Worm (Caenorhabditis elegans): ENCODE results near the gene rexd-1.

The rexd-1 gene

ce11 chrIII:1859532-1859931 is 25.2 kb downstream of the rexd-1 start, which contains the start of gene ddp-1 (continued):
- TF ChIP-seq him-1 (tag; optimal IDR thresholded peaks at IDR 0.05) = peak; percentile 72
- TF ChIP-seq madf-3 (GFP tag; IDR thresholded peaks at IDR 0.05) = peak; percentile 95
- peak; percentile 63 for TF ChIP-seq K12H6.12 (tag; optimal IDR thresholded peaks at IDR 0.05)
- TF ChIP-seq F57C9.4 (tag; optimal IDR thresholded peaks at IDR 0.05) = peak; percentile 88
- TF ChIP-seq chd-7 (tag; optimal IDR thresholded peaks at IDR 0.05) = peak; percentile 85
- TF ChIP-seq nhr-80 (tag; optimal IDR thresholded peaks at IDR 0.05) = peak; percentile 47
- TF ChIP-seq dpl-1 (GFP tag; optimal IDR thresholded peaks at IDR 0.05) = peak; percentile 99
- peak; percentile 90 for TF ChIP-seq gei-17 (GFP tag; optimal IDR thresholded peaks at IDR 0.05)
- peak; percentile 78 for TF ChIP-seq somi-1 (GFP tag; optimal IDR thresholded peaks at IDR 0.05)
- TF ChIP-seq lin-54 (GFP tag; optimal IDR thresholded peaks at IDR 0.05) = peak; percentile 100
- no peak for TF ChIP-seq ama-1 (optimal IDR thresholded peaks at IDR 0.05)
- TF ChIP-seq ama-1 (GFP tag; optimal IDR thresholded peaks at IDR 0.05) = peak in 1 of 2 experiments; percentile 13
- peak; percentile 75 for TF ChIP-seq zim-3 (tag; optimal IDR thresholded peaks at IDR 0.05)
- TF ChIP-seq let-526 (GFP tag; IDR thresholded peaks at IDR 0.05) = peak; percentile 65; the same call in 1 of the 2 replicates
- TF ChIP-seq repo-1 (tag; optimal IDR thresholded peaks at IDR 0.05) = peak; percentile 96
- TF ChIP-seq hrde-1 (tag; optimal IDR thresholded peaks at IDR 0.05; ENCODE audit: borderline replicate concordance) = peak; percentile 86
- TF ChIP-seq Y53F4B.3 (GFP tag; IDR thresholded peaks at IDR 0.05) = 0 out of 2 replicates have a peak, but pooled peaks have one; percentile 22
- TF ChIP-seq lir-1 (GFP tag; conservative IDR thresholded peaks at IDR 0.05) = peak; percentile 86
- TF ChIP-seq attf-6 (GFP tag; IDR thresholded peaks at IDR 0.05) = peak; percentile 57; the same call in 1 of the 2 replicates
- peak; percentile 84 for TF ChIP-seq ceh-100 (GFP tag; IDR thresholded peaks at IDR 0.05)
- TF ChIP-seq lin-26 (GFP tag; IDR thresholded peaks at IDR 0.05) = peak; percentile 88
- TF ChIP-seq dpff-1 (tag; optimal IDR thresholded peaks at IDR 0.05) = peak; percentile 76
- TF ChIP-seq bed-1 (GFP tag; IDR thresholded peaks at IDR 0.05) = no peak
- peak; percentile 98 for TF ChIP-seq ekl-4 (GFP tag; IDR thresholded peaks at IDR 0.05)
- TF ChIP-seq ztf-6 (GFP tag; IDR thresholded peaks at IDR 0.05) = no peak
- peak; percentile 45 to 67 for TF ChIP-seq let-607 (tag; optimal IDR thresholded peaks at IDR 0.05)
- TF ChIP-seq rpc-1 (optimal IDR thresholded peaks at IDR 0.05) = no peak
- TF ChIP-seq rpc-1 (tag; optimal IDR thresholded peaks at IDR 0.05) = no peak
- peak; percentile 62; the same call in 1 of the 2 replicates for TF ChIP-seq Y67H2A.10 (GFP tag; conservative IDR thresholded peaks at IDR 0.05)
- TF ChIP-seq athp-1 (tag; optimal IDR thresholded peaks at IDR 0.05) = peak; percentile 93
- peak; percentile 96 for TF ChIP-seq K11D2.4 (GFP tag; IDR thresholded peaks at IDR 0.05)
- peak; percentile 38 for TF ChIP-seq T26A5.8 (tag; optimal IDR thresholded peaks at IDR 0.05)
- TF ChIP-seq tbx-9 (tag; optimal IDR thresholded peaks at IDR 0.05; ENCODE audit: borderline replicate concordance) = no peak
- TF ChIP-seq ccch-3 (GFP tag; optimal IDR thresholded peaks at IDR 0.05) = no peak
- peak; percentile 96 for TF ChIP-seq snpc-3.4 (tag; optimal IDR thresholded peaks at IDR 0.05)
- peak; percentile 75 for TF ChIP-seq F10E7.11 (tag; optimal IDR thresholded peaks at IDR 0.05)
- TF ChIP-seq mes-4 (tag; optimal IDR thresholded peaks at IDR 0.05) = peak; percentile 5
- TF ChIP-seq snpc-1.1 (tag; optimal IDR thresholded peaks at IDR 0.05; ENCODE audit: insufficient read depth) = peak; percentile 67
- peak; percentile 79 for TF ChIP-seq F52B5.7 (tag; optimal IDR thresholded peaks at IDR 0.05)
- TF ChIP-seq tlf-1 (GFP tag; optimal IDR thresholded peaks at IDR 0.05) = peak; percentile 97
- TF ChIP-seq F49E8.2 (tag; optimal IDR thresholded peaks at IDR 0.05; ENCODE audit: insufficient read depth) = peak; percentile 78
- TF ChIP-seq bed-2 (GFP tag; IDR thresholded peaks at IDR 0.05) = no peak
- TF ChIP-seq F22D6.2 (tag; optimal IDR thresholded peaks at IDR 0.05) = peak; percentile 82
- TF ChIP-seq C06A6.2 (GFP tag; conservative IDR thresholded peaks at IDR 0.05) = peak; percentile 91
- no peak for TF ChIP-seq ets-4 (GFP tag; optimal IDR thresholded peaks at IDR 0.05)
- no peak for TF ChIP-seq sea-2 (GFP tag; IDR thresholded peaks at IDR 0.05)
- no peak for TF ChIP-seq aptf-2 (GFP tag; conservative IDR thresholded peaks at IDR 0.05)
- peak; percentile 93 to 99 (median 95) for TF ChIP-seq lin-35 (GFP tag; optimal IDR thresholded peaks at IDR 0.05)
- TF ChIP-seq B0261.1 (tag; optimal IDR thresholded peaks at IDR 0.05) = peak; percentile 37

All from whole organism, young adult.